Worm (Caenorhabditis elegans) whole organism, L4 larva: ENCODE data around the gene H23N18.5.

Experiments used
- F49E8.2 ChIP-seq: sonication (generic microtip); optimal IDR thresholded peaks from 2 replicates; lab custom pipeline; 2016; ENCODE audit warnings: missing compliant biosample characterization, mild to moderate bottlenecking, missing genetic modification characterization, borderline replicate concordance
- Y75B8A.6 ChIP-seq: fragments of 200-800 bp; sonication (Bioruptor generic); IDR thresholded peaks from 2 replicates; pipeline ENCODE4 v1.3.6; 2022; ENCODE audit warnings: missing genetic modification reagents, missing genetic modification characterization, missing compliant biosample characterization
- attf-4 ChIP-seq: sonication (generic microtip); optimal IDR thresholded peaks from 3 replicates; lab custom pipeline; 2017; ENCODE audit warnings: missing biosample characterization, missing genetic modification characterization
- ceh-20 ChIP-seq: fragments of 200-800 bp; sonication (Bioruptor generic); IDR thresholded peaks from 2 replicates; pipeline ENCODE4 v1.3.6; 2022; ENCODE audit warnings: missing genetic modification reagents, missing genetic modification characterization, missing compliant biosample characterization
- ceh-44 ChIP-seq: fragments of 200-800 bp; sonication (Bioruptor generic); IDR thresholded peaks from 2 replicates; pipeline ENCODE4 v1.3.6; 2022; ENCODE audit warnings: missing genetic modification reagents, missing genetic modification characterization, missing compliant biosample characterization
- cey-2 ChIP-seq: sonication (generic microtip); optimal IDR thresholded peaks from 3 replicates; lab custom pipeline; 2017; ENCODE audit warnings: missing genetic modification characterization, mild to moderate bottlenecking, missing compliant biosample characterization, antibody characterized with exemption, borderline replicate concordance; ENCODE audit not compliant: insufficient read depth
- daf-19 ChIP-seq: fragments of 200-800 bp; sonication (Bioruptor generic); conservative IDR thresholded peaks from 2 replicates; pipeline ENCODE4 v1.3.6; 2022; ENCODE audit warnings: missing genetic modification characterization, missing compliant biosample characterization
- dmd-8 ChIP-seq: fragments of 200-800 bp; sonication (Bioruptor generic); IDR thresholded peaks from 2 replicates; pipeline ENCODE4 v1.3.6; 2022; ENCODE audit warnings: missing genetic modification characterization, missing compliant biosample characterization
- hlh-11 ChIP-seq: fragments of 200-800 bp; sonication (Bioruptor generic); optimal IDR thresholded peaks from 2 replicates; lab custom pipeline; 2018; ENCODE audit warnings: mild to moderate bottlenecking, missing genetic modification characterization, missing compliant biosample characterization
- lim-7 ChIP-seq: fragments of 200-800 bp; sonication (Bioruptor generic); IDR thresholded peaks from 2 replicates; pipeline ENCODE4 v1.3.6; 2022; ENCODE audit warnings: missing genetic modification characterization, missing compliant biosample characterization
- lin-39 ChIP-seq: fragments of 150-350 bp; optimal IDR thresholded peaks from 2 replicates; lab custom pipeline; 2014; ENCODE audit warnings: missing biosample characterization, missing genetic modification reagents, missing genetic modification characterization
- lir-3 ChIP-seq: sonication (generic microtip); optimal IDR thresholded peaks from 2 replicates; lab custom pipeline; 2016; ENCODE audit warnings: mild to moderate bottlenecking, missing genetic modification characterization, missing compliant biosample characterization
- mdl-1 ChIP-seq, 2 experiments: fragments of 150-350 bp in 1 of 2; sonication (generic microtip) in 1 of 2; optimal IDR thresholded peaks; 2 replicates each; lab custom pipeline; 2014 to 2017; ENCODE audit warnings: missing biosample characterization in 2 of 2, missing genetic modification characterization in 2 of 2
- nhr-11 ChIP-seq: fragments of 150-350 bp; optimal IDR thresholded peaks from 2 replicates; lab custom pipeline; 2014; ENCODE audit warnings: missing biosample characterization, missing genetic modification characterization
- nhr-111 ChIP-seq: fragments of 200-800 bp; sonication (Bioruptor generic); optimal IDR thresholded peaks from 2 replicates; lab custom pipeline; 2018; ENCODE audit warnings: mild to moderate bottlenecking, missing genetic modification characterization, missing compliant biosample characterization
- pqm-1 ChIP-seq: sonication (generic microtip); optimal IDR thresholded peaks from 2 replicates; lab custom pipeline; 2017; ENCODE audit warnings: missing biosample characterization, missing genetic modification characterization
- rbr-2 ChIP-seq: sonication (generic microtip); optimal IDR thresholded peaks from 2 replicates; lab custom pipeline; 2016; ENCODE audit warnings: missing genotype, missing genetic modification characterization, missing compliant biosample characterization
- sdz-12 ChIP-seq: fragments of 200-800 bp; sonication (Bioruptor generic); optimal IDR thresholded peaks from 2 replicates; lab custom pipeline; 2018; ENCODE audit warnings: mild to moderate bottlenecking, missing genetic modification characterization, missing compliant biosample characterization
- set-16 ChIP-seq: fragments of 200-800 bp; sonication (Bioruptor generic); IDR thresholded peaks from 2 replicates; pipeline ENCODE4 v1.3.6; 2022; ENCODE audit warnings: missing genetic modification reagents, missing genetic modification characterization, missing compliant biosample characterization
- tra-1 ChIP-seq: fragments of 200-800 bp; sonication (Bioruptor generic); IDR thresholded peaks from 2 replicates; pipeline ENCODE4 v1.3.6; 2022; ENCODE audit warnings: missing genetic modification reagents, missing genetic modification characterization, missing compliant biosample characterization
- unc-62 ChIP-seq, 3 experiments: fragments of 150-350 bp in 1 of 3; sonication (generic microtip); optimal IDR thresholded peaks in 2 of 3; peaks in 1 of 3; 1 replicate in 1 of 3; 2 replicates in 2 of 3; lab custom pipeline; 2014 to 2017; ENCODE audit warnings: missing biosample characterization in 3 of 3, missing genetic modification characterization in 3 of 3, missing genetic modification reagents in 3 of 3, missing genotype in 1 of 3
- zfp-2 ChIP-seq: sonication (generic microtip); optimal IDR thresholded peaks from 2 replicates; lab custom pipeline; 2016; ENCODE audit warnings: mild to moderate bottlenecking, missing genetic modification characterization, missing compliant biosample characterization
- zfp-3 ChIP-seq: fragments of 200-800 bp; sonication (Bioruptor generic); conservative IDR thresholded peaks from 2 replicates; pipeline ENCODE4 v1.3.6; 2022; ENCODE audit warnings: missing genetic modification reagents, missing genetic modification characterization, missing compliant biosample characterization
- zip-2 ChIP-seq: fragments of 150-350 bp; optimal IDR thresholded peaks from 2 replicates; lab custom pipeline; 2014; ENCODE audit warnings: missing biosample characterization, missing genetic modification characterization

Gene H23N18.5

DNA sequence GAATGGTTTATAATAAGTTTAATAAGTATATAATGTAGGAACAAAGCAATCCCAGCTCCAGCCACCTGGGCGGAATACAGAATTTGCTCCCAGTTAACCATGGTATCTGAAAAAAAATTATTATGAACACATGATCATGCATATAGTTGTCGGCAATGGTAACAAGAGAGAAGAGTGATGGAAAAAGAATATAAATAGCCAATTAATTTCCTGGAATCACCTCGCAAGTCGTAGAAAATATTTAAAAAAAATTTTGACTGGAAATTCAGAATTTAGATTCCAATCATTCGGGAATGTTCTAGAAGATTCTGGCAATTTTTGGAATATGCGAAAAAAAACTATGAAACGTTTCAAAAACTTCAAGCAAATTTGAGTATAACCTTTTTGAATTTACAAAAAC, 32.0 kb upstream of the H23N18.5 start, which contains the start of gene str-211:
Gene str-211, minus strand, starts transcription at position 101 of the 400 bp plus-strand sequence.
- no peak for TF ChIP-seq rbr-2 (tag; lab: Kevin White, UChicago)
- no peak for TF ChIP-seq ceh-44
- TF ChIP-seq set-16 (GFP tag; lab: Robert Waterston, UW), result no peak
- TF ChIP-seq, all 104 proteins: peak for 0

DNA sequence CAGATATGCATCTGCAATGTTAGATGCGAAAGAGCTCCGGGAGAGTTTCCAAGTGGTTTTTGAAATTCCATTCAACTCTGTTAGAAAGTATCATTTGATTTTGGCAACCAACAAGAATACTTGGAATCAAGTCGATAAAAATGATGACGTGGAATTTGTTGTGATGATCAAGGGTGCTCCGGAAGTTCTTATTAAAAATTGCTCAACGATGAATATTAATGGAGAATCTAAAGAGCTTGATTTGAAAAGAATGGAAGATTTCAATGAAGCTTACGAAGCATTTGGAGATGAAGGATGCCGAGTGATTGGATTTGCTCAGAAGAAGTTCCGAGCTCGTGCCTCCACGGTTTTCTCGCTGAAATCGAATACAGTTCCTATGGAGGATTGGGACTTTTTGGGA, 25.2 kb upstream of the H23N18.5 start:
- TF ChIP-seq F49E8.2 (tag; lab: Kevin White, UChicago) (no peak), unc-62 (GFP tag; optimal IDR thresholded peaks at IDR 0.05 in 1 of 2; lab: Kevin White, UChicago) (peak in 1 of 2 experiments; percentile 95), unc-62 (tag; optimal IDR thresholded peaks at IDR 0.05; lab: Kevin White, UChicago) (no peak)
- TF ChIP-seq, all 104 proteins: peak for 1

ce11 chrV:4935096-4935495, 22.9 kb upstream of the H23N18.5 start:
- TF ChIP-seq pqm-1 (tag; lab: Kevin White, UChicago), result peak; percentile 68
- TF ChIP-seq cey-2 (tag; lab: Kevin White, UChicago), result no peak
- no peak for TF ChIP-seq lir-3
- no peak for TF ChIP-seq zfp-3 (GFP tag; lab: Robert Waterston, UW)

ce11 chrV:4934406-4934805, 22.2 kb upstream of the H23N18.5 start, which contains the start of gene catp-2:
catp-2 (plus strand) TSS chrV:4934706.
- no peak for TF ChIP-seq daf-19

ce11 chrV:4933268-4933667, 21.1 kb upstream of the H23N18.5 start:
- TF ChIP-seq lin-39 (tag; lab: Kevin White, UChicago) (no peak), lim-7 (no peak), sdz-12 (GFP tag; lab: Kevin White, UChicago) (no peak), unc-62 (GFP tag; optimal IDR thresholded peaks at IDR 0.05 in 1 of 2; lab: Kevin White, UChicago) (peak in 1 of 2 experiments; percentile 98), unc-62 (tag; optimal IDR thresholded peaks at IDR 0.05; lab: Kevin White, UChicago) (no peak)

DNA sequence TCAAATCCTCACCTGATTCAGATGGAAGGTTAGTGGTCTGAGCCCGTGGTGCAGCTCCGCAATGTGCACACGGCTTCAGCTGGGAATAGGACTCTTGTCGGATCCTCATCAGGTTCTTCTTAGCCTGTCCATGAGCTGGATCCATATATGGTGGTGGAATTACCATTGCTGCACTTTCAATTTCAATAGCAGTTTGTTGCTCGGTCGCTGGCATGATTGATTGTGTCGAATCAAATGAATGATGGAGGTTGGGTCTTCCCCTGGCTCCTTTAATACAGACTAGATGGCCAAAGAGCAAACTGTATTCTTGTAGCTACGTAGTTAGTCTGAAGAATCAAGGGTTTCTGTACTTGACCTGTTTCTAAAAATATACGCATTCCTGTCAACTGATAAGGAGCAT, 20.6 kb upstream of the H23N18.5 start, which contains the start of gene C02E7.10:
Gene C02E7.10, minus strand, starts transcription at position 232 of the 400 bp plus-strand sequence.
- TF ChIP-seq nhr-111 (GFP tag; lab: Kevin White, UChicago), result no peak
- no peak for TF ChIP-seq nhr-11 (tag; lab: Kevin White, UChicago)
- peak in 1 of 2 experiments; percentile 90 for TF ChIP-seq unc-62 (GFP tag; optimal IDR thresholded peaks at IDR 0.05 in 1 of 2; lab: Kevin White, UChicago)
- no peak for TF ChIP-seq unc-62 (tag; optimal IDR thresholded peaks at IDR 0.05; lab: Kevin White, UChicago)

DNA sequence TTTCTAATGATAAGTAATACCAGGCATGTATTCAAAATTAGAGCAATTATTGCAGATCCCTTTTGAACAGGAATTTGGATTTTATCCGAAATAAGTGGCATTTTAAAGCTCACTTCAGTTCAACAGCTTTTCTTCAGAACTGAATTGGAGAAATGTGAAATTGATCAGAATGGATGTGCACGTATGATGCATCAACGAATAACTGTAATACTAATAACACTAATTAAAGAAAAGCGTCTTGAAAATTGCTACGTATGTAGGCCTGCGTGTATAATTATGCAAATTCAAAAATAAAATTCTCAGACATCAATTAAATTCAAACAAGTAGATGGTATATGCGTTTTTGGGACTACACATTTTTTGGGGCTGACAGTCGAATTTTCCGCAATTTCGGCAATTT, 17.7 kb upstream of the H23N18.5 start, which contains the start of gene str-205:
Gene str-205, minus strand, starts transcription at position 101 of the 400 bp plus-strand sequence.
- TF ChIP-seq attf-4 (tag; lab: Kevin White, UChicago) (no peak), lim-7 (no peak), zip-2 (tag; lab: Kevin White, UChicago) (no peak), dmd-8 (GFP tag; lab: Robert Waterston, UW) (no peak), Y75B8A.6 (GFP tag; lab: Robert Waterston, UW) (no peak), zfp-2 (tag; lab: Kevin White, UChicago) (no peak), tra-1 (GFP tag; lab: Robert Waterston, UW) (no peak), mdl-1 (tag; optimal IDR thresholded peaks at IDR 0.05; lab: Kevin White, UChicago) (no peak), hlh-11 (tag; lab: Kevin White, UChicago) (no peak)

- peak in 1 of 2 experiments; percentile 65 for TF ChIP-seq unc-62 (GFP tag; optimal IDR thresholded peaks at IDR 0.05 in 1 of 2; lab: Kevin White, UChicago)
- TF ChIP-seq unc-62 (tag; optimal IDR thresholded peaks at IDR 0.05; lab: Kevin White, UChicago), result no peak
- TF ChIP-seq ceh-20, result no peak
Measured at ce11 chrV:4926371-4926770, 14.2 kb upstream of the H23N18.5 start, which contains the start of gene srh-21. srh-21 (plus strand) TSS chrV:4926671.
